Fruit fly (Drosophila melanogaster) S2 (cell line): ENCODE data around the gene dre4.

Experiments used
- CG8478 ChIP-seq: fragments of >200 bp; optimal IDR thresholded peaks from 2 replicates; lab custom pipeline; 2018
- CTCF ChIP-seq, 2 experiments: fragments of >200 bp; optimal IDR thresholded peaks; 2 replicates each; lab custom pipeline; 2018

The dre4 gene

dm6 chr3L:1886125-1886544, 10.0 kb upstream of the dre4 start:
- TF ChIP-seq CTCF (optimal IDR thresholded peaks at IDR 0.05; lab: Kevin White, UChicago) (no peak), CG8478 (lab: Kevin White, UChicago) (no peak)

dm6 chr3L:1885436-1885835, 9.3 kb upstream of the dre4 start, which contains the start of gene Tmhs:
Gene Tmhs, plus strand, starts transcription at chr3L:1885657.
- TF ChIP-seq CTCF (optimal IDR thresholded peaks at IDR 0.05; lab: Kevin White, UChicago) = no peak
- no peak for TF ChIP-seq CG8478 (lab: Kevin White, UChicago)

dm6 chr3L:1884652-1885051, 8.5 kb upstream of the dre4 start, which contains the start of gene Aprt:
Gene Aprt, minus strand, starts transcription at chr3L:1885019.
- no peak for TF ChIP-seq CG8478 (lab: Kevin White, UChicago)
- no peak for TF ChIP-seq CTCF (optimal IDR thresholded peaks at IDR 0.05; lab: Kevin White, UChicago)

- TF ChIP-seq CTCF (optimal IDR thresholded peaks at IDR 0.05; lab: Kevin White, UChicago) (no peak), CG8478 (lab: Kevin White, UChicago) (no peak)
These were observed 6.9 kb upstream of the dre4 start, which contains the start of gene CG13937 for dm6 chr3L:1882868-1883554. Gene CG13937, minus strand, starts transcription at chr3L:1883041.

- no peak for TF ChIP-seq CTCF (optimal IDR thresholded peaks at IDR 0.05; lab: Kevin White, UChicago)
- TF ChIP-seq CG8478 (lab: Kevin White, UChicago) = no peak
These were observed 5.8 kb upstream of the dre4 start for dm6 chr3L:1881919-1882318.

dm6 chr3L:1880692-1881091, 4.6 kb upstream of the dre4 start:
- TF ChIP-seq CG8478 (lab: Kevin White, UChicago) = no peak
- TF ChIP-seq CTCF (optimal IDR thresholded peaks at IDR 0.05; lab: Kevin White, UChicago) = no peak

- TF ChIP-seq CG8478 (lab: Kevin White, UChicago) (no peak), CTCF (optimal IDR thresholded peaks at IDR 0.05; lab: Kevin White, UChicago) (no peak)
These were observed 6.4 kb downstream of the dre4 start, which contains the start of gene CG13924 for dm6 chr3L:1869719-1870118. Gene CG13924, plus strand, starts transcription at chr3L:1870019.

- no peak for TF ChIP-seq CTCF (optimal IDR thresholded peaks at IDR 0.05; lab: Kevin White, UChicago)
- TF ChIP-seq CG8478 (lab: Kevin White, UChicago) = no peak
These were observed 7.3 kb downstream of the dre4 start for dm6 chr3L:1868841-1869240.

- no peak for TF ChIP-seq CTCF (optimal IDR thresholded peaks at IDR 0.05; lab: Kevin White, UChicago)
- TF ChIP-seq CG8478 (lab: Kevin White, UChicago) = no peak
These were observed 9.9 kb downstream of the dre4 start for dm6 chr3L:1866021-1866811.

- TF ChIP-seq CTCF (optimal IDR thresholded peaks at IDR 0.05; lab: Kevin White, UChicago) = no peak
- no peak for TF ChIP-seq CG8478 (lab: Kevin White, UChicago)
These were observed 10.9 kb downstream of the dre4 start, which contains the start of the genes HBS1 and CG12025 for dm6 chr3L:1865121-1865727. Gene HBS1, minus strand, starts transcription at chr3L:1865240. Gene CG12025, plus strand, starts transcription at chr3L:1865430.

- TF ChIP-seq CTCF (optimal IDR thresholded peaks at IDR 0.05; lab: Kevin White, UChicago) (no peak), CG8478 (lab: Kevin White, UChicago) (no peak)
These were observed 14.2 kb downstream of the dre4 start, which contains the start of gene Rap1 for dm6 chr3L:1861794-1862447. Gene Rap1, minus strand, starts transcription at chr3L:1862239.

dm6 chr3L:1861400-1861793, 14.7 kb downstream of the dre4 start:
- TF ChIP-seq CG8478 (lab: Kevin White, UChicago) = no peak
- TF ChIP-seq CTCF (optimal IDR thresholded peaks at IDR 0.05; lab: Kevin White, UChicago) = no peak

- TF ChIP-seq CG8478 (lab: Kevin White, UChicago) (no peak), CTCF (optimal IDR thresholded peaks at IDR 0.05; lab: Kevin White, UChicago) (no peak)
These were observed 15.4 kb downstream of the dre4 start for dm6 chr3L:1860749-1861148.

- TF ChIP-seq CG8478 (lab: Kevin White, UChicago) (no peak), CTCF (optimal IDR thresholded peaks at IDR 0.05; lab: Kevin White, UChicago) (no peak)
These were observed 16.5 kb downstream of the dre4 start for dm6 chr3L:1859563-1859962.
